Worm (Caenorhabditis elegans): ENCODE measurements around the gene baf-1.

DNA sequence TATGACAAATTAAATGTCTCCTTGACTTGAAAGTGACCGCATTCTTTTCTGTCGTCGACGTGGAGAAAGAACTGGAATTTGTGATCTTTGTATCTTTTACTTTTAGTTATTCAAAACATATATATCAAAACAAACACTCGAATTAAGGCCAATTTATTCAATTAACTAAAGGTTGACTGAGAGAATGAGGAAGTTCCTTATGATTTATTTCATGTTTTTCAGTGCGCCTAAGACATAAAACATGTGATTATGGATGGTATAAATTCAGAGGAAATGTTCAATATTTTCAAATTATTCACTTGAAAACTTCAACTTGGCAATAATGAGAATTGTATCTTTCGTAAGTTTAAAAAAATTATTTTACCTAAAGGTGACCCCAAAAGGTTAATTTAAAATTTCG lies 46.3 kb downstream of the baf-1 start, which contains the start of gene F55H2.8:
- TF ChIP-seq flt-1 (GFP tag; IDR thresholded peaks at IDR 0.05) (no peak), ets-7 (tag; optimal IDR thresholded peaks at IDR 0.05) (no peak), tbx-37 (GFP tag; conservative IDR thresholded peaks at IDR 0.05) (no peak), hmbx-1 (tag; optimal IDR thresholded peaks at IDR 0.05) (no peak), ama-1 (optimal IDR thresholded peaks at IDR 0.05) (no peak)

All from whole organism, early embryonic.